Worm (Caenorhabditis elegans): ENCODE measurements around the gene F11D5.7.
A peak's percentile ranks its signal among the peaks of the same experiment; 100 is the strongest.

F11D5.7 gene

ce11 chrX:3289183-3289582 is 15.0 kb upstream of the F11D5.7 start, which contains the start of gene K09C4.4:
TSS of gene K09C4.4 (plus strand) at chrX:3289483.
- TF ChIP-seq lin-11 (tag; optimal IDR thresholded peaks at IDR 0.05) (no peak), K02D7.2 (tag; optimal IDR thresholded peaks at IDR 0.05) (no peak)

ce11 chrX:3290147-3290546 is 14.0 kb upstream of the F11D5.7 start:
- TF ChIP-seq elt-2 (tag; optimal IDR thresholded peaks at IDR 0.05) (peak; percentile 53), hlh-6 (tag; optimal IDR thresholded peaks at IDR 0.05) (no peak)

ce11 chrX:3291948-3292347 is 12.2 kb upstream of the F11D5.7 start:
- no peak for TF ChIP-seq dve-1 (tag; optimal IDR thresholded peaks at IDR 0.05)
- TF ChIP-seq F13H6.1 (tag; optimal IDR thresholded peaks at IDR 0.05) = no peak
- TF ChIP-seq ceh-2 (tag; optimal IDR thresholded peaks at IDR 0.05) = no peak
- TF ChIP-seq ets-4 (tag; optimal IDR thresholded peaks at IDR 0.05) = no peak
- no peak for TF ChIP-seq dmd-4 (tag; optimal IDR thresholded peaks at IDR 0.05; ENCODE audit: borderline replicate concordance)
- no peak for TF ChIP-seq syd-9 (tag; optimal IDR thresholded peaks at IDR 0.05)
- no peak for TF ChIP-seq ceh-22 (tag; optimal IDR thresholded peaks at IDR 0.05)
- TF ChIP-seq unc-55 (GFP tag; optimal IDR thresholded peaks at IDR 0.05) = no peak

DNA sequence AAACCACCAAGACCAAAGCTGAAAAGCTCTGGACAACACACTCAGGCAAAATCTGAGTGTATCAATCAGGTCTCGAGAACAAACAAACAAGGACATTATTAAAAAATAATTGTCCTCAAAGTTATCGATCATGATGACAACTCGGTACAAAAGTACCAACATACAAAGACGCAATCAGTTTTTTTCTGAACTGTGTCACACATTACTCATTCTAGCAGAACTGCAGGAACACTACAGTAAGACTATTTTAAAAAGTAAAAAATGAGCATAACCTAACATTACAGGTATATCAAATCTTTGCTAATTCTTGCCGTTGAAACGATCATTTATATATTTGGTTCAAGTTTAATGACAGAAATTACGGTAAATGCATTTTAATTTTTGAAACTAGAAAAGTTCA is 8.0 kb upstream of the F11D5.7 start, which contains the start of gene K09C4.2:
K09C4.2 (plus strand) TSS at position 301 of the 400 bp plus-strand sequence.
- TF ChIP-seq dmd-4 (tag; optimal IDR thresholded peaks at IDR 0.05; ENCODE audit: borderline replicate concordance) (no peak), ahr-1 (tag; optimal IDR thresholded peaks at IDR 0.05) (no peak), npax-4 (tag; optimal IDR thresholded peaks at IDR 0.05) (no peak), eyg-1 (tag; optimal IDR thresholded peaks at IDR 0.05) (no peak)

- TF ChIP-seq lin-11 (tag; optimal IDR thresholded peaks at IDR 0.05) (no peak), sox-2 (GFP tag; IDR thresholded peaks at IDR 0.05) (no peak), elt-2 (tag; optimal IDR thresholded peaks at IDR 0.05) (peak; percentile 57)
Measured at ce11 chrX:3297812-3298211, 6.4 kb upstream of the F11D5.7 start.

DNA sequence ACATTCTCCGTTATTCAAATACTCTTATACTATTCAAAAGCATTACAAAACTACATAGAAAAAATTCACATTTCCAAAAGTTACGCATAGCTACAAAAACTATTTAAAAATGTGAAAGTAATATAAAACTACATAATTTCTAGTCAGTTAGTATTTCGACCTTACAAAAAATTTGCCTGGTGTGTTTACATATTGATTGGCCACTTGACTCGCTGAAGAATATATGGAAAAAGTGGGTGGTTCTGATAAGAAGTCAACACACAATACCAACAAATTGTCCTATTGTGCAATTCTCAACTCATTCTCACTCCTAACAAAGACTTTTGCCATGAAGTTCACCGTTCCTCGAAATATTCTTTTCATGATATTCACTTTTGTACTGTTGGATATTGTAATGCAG is 5.6 kb upstream of the F11D5.7 start, which contains the start of gene K09C4.1:
K09C4.1 (plus strand) TSS at position 301 of the 400 bp plus-strand sequence.
- TF ChIP-seq C38D4.7 (GFP tag; optimal IDR thresholded peaks at IDR 0.05) (no peak), dve-1 (tag; optimal IDR thresholded peaks at IDR 0.05) (no peak), hlh-6 (tag; optimal IDR thresholded peaks at IDR 0.05) (no peak), hlh-13 (GFP tag; optimal IDR thresholded peaks at IDR 0.05) (no peak), hlh-8 (tag; optimal IDR thresholded peaks at IDR 0.05) (no peak), sox-4 (tag; optimal IDR thresholded peaks at IDR 0.05) (no peak), zip-5 (tag; optimal IDR thresholded peaks at IDR 0.05) (no peak), hlh-15 (tag; optimal IDR thresholded peaks at IDR 0.05) (no peak), elt-2 (tag; optimal IDR thresholded peaks at IDR 0.05) (no peak), ceh-30 (tag; optimal IDR thresholded peaks at IDR 0.05) (no peak), fkh-10 (GFP tag; optimal IDR thresholded peaks at IDR 0.05) (no peak)

ce11 chrX:3300582-3300981 is 3.6 kb upstream of the F11D5.7 start:
- TF ChIP-seq ceh-30 (tag; optimal IDR thresholded peaks at IDR 0.05) = no peak
- no peak for TF ChIP-seq pat-9 (tag; optimal IDR thresholded peaks at IDR 0.05)
- TF ChIP-seq pha-2 (tag; optimal IDR thresholded peaks at IDR 0.05) = no peak
- TF ChIP-seq T23F11.4 (GFP tag; optimal IDR thresholded peaks at IDR 0.05) = no peak

DNA sequence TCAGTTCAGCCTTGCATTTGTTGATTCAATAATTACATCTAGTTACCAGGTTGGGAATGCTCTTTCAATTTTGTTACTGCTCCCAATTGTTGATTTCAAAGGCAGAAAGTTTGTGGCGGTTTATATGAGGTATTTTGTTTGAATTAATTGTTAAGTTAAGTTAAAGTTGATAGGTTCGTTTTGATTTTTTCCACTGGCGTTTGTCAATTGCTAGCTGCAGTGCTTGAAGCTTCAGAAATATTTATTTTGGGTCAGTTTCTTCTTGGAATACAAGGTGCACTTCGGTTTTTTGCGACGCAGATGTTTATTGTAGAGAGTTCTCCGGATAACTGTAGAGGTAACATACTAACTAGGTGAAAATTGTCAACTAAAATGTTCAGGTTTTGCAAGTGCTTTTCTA is 2.4 kb upstream of the F11D5.7 start, which contains the start of gene F11D5.5:
F11D5.5 (plus strand) TSS at position 301 of the 400 bp plus-strand sequence.
- TF ChIP-seq ceh-34 (tag; optimal IDR thresholded peaks at IDR 0.05) = no peak
- TF ChIP-seq ceh-2 (tag; optimal IDR thresholded peaks at IDR 0.05) = no peak
- no peak for TF ChIP-seq dve-1 (tag; optimal IDR thresholded peaks at IDR 0.05)
- TF ChIP-seq rnt-1 (tag; optimal IDR thresholded peaks at IDR 0.05) = no peak
- TF ChIP-seq zip-5 (tag; optimal IDR thresholded peaks at IDR 0.05) = no peak
- no peak for TF ChIP-seq sdc-2 (tag; optimal IDR thresholded peaks at IDR 0.05)
- TF ChIP-seq syd-9 (tag; optimal IDR thresholded peaks at IDR 0.05) = no peak
- TF ChIP-seq hlh-6 (tag; optimal IDR thresholded peaks at IDR 0.05) = no peak
- TF ChIP-seq lin-11 (tag; optimal IDR thresholded peaks at IDR 0.05) = no peak
- TF ChIP-seq unc-42 (tag; optimal IDR thresholded peaks at IDR 0.05) = no peak
- no peak for TF ChIP-seq ets-4 (tag; optimal IDR thresholded peaks at IDR 0.05)
- TF ChIP-seq Y22D7AL.16 (tag; optimal IDR thresholded peaks at IDR 0.05) = no peak
- TF ChIP-seq hlh-8 (tag; optimal IDR thresholded peaks at IDR 0.05) = no peak
- TF ChIP-seq ttx-3 (tag; optimal IDR thresholded peaks at IDR 0.05) = no peak
- TF ChIP-seq ref-2 (tag; optimal IDR thresholded peaks at IDR 0.05) = no peak
- no peak for TF ChIP-seq ceh-48 (tag; optimal IDR thresholded peaks at IDR 0.05)
- no peak for TF ChIP-seq pha-4 (tag; optimal IDR thresholded peaks at IDR 0.05)
- no peak for TF ChIP-seq odd-2 (tag; optimal IDR thresholded peaks at IDR 0.05)
- TF ChIP-seq elt-2 (tag; optimal IDR thresholded peaks at IDR 0.05) = no peak
- TF ChIP-seq eyg-1 (tag; optimal IDR thresholded peaks at IDR 0.05) = no peak
